Fruit fly (Drosophila melanogaster): Measurements from ENCODE around the gene CG5262.

The CG5262 gene

DNA sequence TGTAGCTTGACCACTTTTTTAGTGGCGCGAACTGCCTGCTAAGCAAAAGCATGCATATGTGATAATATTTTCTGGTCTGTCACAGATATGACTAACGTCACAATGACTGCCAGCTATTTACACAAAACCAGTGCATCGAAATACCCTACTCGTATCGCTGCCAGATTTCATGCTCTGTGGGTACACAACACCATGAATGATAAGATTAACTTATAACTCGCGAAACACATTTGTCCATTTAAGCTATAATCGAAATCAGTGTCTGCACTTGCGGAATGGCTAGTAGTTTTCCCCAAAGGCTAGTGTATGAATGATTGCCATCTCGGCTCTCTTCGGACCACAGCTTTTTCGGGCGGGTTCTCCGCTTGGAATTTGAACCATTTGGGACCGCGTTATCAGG lies 44.9 kb downstream of the CG5262 start:
- TF ChIP-seq brk (GFP tag; optimal IDR thresholded peaks at IDR 0.05) (no peak), CrebA (GFP tag; optimal IDR thresholded peaks at IDR 0.05; ENCODE audit: borderline replicate concordance) (no peak), usp (GFP tag; optimal IDR thresholded peaks at IDR 0.05) (no peak), OdsH (GFP tag; optimal IDR thresholded peaks at IDR 0.05) (no peak), N (GFP tag; optimal IDR thresholded peaks at IDR 0.05) (no peak), Abd-B (GFP tag; optimal IDR thresholded peaks at IDR 0.05) (no peak), sv (GFP tag; optimal IDR thresholded peaks at IDR 0.05) (no peak), Hr83 (GFP tag; optimal IDR thresholded peaks at IDR 0.05; ENCODE audit: poor library complexity, severe bottlenecking) (peak; percentile 26), rgr (GFP tag; optimal IDR thresholded peaks at IDR 0.05) (peak; percentile 16)

DNA sequence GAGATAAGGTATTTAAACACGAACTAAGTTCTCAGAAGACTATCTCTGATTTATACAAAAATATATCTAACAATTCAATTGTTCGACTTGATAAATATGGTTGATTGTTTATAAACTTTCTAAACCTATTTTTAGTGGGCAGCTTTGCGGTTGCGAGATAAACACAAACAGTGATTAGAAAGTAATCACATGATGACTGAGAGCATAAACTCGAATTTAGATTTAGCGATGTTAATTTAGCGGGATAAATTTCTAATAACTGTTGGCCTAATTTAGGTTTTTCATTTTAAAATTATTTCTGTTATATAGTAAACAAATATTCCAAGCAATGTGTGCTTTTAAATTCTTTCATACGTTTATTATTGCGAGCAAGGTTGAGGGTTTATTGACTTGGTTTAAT lies 45.3 kb downstream of the CG5262 start:
- TF ChIP-seq GATAd (GFP tag; optimal IDR thresholded peaks at IDR 0.05) (no peak), psq (GFP tag; optimal IDR thresholded peaks at IDR 0.05) (no peak), CrebA (GFP tag; optimal IDR thresholded peaks at IDR 0.05; ENCODE audit: borderline replicate concordance) (no peak), foxo (GFP tag; optimal IDR thresholded peaks at IDR 0.05) (no peak), Hr78 (GFP tag; optimal IDR thresholded peaks at IDR 0.05) (no peak), sv (GFP tag; optimal IDR thresholded peaks at IDR 0.05) (no peak), dmrt93B (GFP tag; optimal IDR thresholded peaks at IDR 0.05) (no peak), brk (GFP tag; optimal IDR thresholded peaks at IDR 0.05) (no peak), rgr (GFP tag; optimal IDR thresholded peaks at IDR 0.05) (no peak)

DNA sequence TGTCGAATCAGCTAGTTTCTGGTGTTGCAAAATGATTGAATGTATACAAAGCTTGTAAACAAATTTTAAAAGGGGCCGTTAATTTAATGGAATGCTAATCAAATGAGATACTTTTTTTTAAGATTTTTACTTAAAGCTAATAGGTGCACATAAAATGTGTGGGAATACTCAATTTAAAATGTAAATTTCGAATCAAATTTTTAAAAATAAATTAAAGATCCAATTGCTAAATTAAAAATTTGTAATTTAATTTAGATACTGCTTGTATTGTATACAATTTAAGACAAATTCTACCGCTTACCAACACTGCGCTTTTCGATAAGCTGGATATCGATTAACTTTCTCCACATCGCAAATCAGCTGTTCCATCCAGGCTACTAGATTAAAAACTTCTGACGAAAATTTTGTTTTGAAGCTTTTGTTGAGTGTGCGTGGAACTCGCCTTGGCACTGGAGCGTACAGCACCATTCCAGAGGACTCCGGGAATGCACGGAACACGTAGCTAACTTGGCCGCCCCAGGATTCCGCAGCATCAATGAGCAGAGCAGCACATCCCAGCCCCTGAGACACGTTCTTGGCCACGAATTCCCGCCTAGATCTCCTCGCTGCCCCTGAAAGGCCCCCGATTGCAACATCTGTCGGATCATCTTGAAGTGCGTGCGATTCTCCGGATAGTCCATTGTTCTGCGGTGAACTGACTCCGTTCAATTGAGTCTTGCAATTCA lies 46.0 kb downstream of the CG5262 start, which contains the start of the genes CG5498 and fbl:
Gene CG5498, minus strand, starts transcription at position 24 of the 725 bp plus-strand sequence.
Gene fbl, plus strand, starts transcription at position 344 of the 725 bp plus-strand sequence.
- no peak for TF ChIP-seq jim (GFP tag; optimal IDR thresholded peaks at IDR 0.05)
- TF ChIP-seq Rel (GFP tag; optimal IDR thresholded peaks at IDR 0.05), result no peak
- peak; percentile 57 for TF ChIP-seq Rel (tag; optimal IDR thresholded peaks at IDR 0.05)
- peak; percentile 38 for TF ChIP-seq CG9705 (GFP tag; optimal IDR thresholded peaks at IDR 0.05)
- no peak for TF ChIP-seq usp (GFP tag; optimal IDR thresholded peaks at IDR 0.05)
- TF ChIP-seq pan (optimal IDR thresholded peaks at IDR 0.05), result no peak
- TF ChIP-seq Myc (optimal IDR thresholded peaks at IDR 0.05), result no peak
- TF ChIP-seq rgr (GFP tag; optimal IDR thresholded peaks at IDR 0.05), result peak; percentile 86
- no peak for TF ChIP-seq Abd-B (GFP tag; optimal IDR thresholded peaks at IDR 0.05)
- peak; percentile 86 for TF ChIP-seq h (GFP tag; optimal IDR thresholded peaks at IDR 0.05)
- TF ChIP-seq ey (GFP tag; optimal IDR thresholded peaks at IDR 0.05), result peak; percentile 82
- no peak for TF ChIP-seq Mio (GFP tag; optimal IDR thresholded peaks at IDR 0.05)
- TF ChIP-seq sv (GFP tag; optimal IDR thresholded peaks at IDR 0.05), result peak; percentile 54
- peak; percentile 48 for TF ChIP-seq Hr83 (GFP tag; optimal IDR thresholded peaks at IDR 0.05; ENCODE audit: poor library complexity, severe bottlenecking)
- peak; percentile 85 for TF ChIP-seq OdsH (GFP tag; optimal IDR thresholded peaks at IDR 0.05)
- TF ChIP-seq dsf (GFP tag; optimal IDR thresholded peaks at IDR 0.05; ENCODE audit: borderline replicate concordance), result peak; percentile 75
- TF ChIP-seq tai (GFP tag; optimal IDR thresholded peaks at IDR 0.05), result no peak
- no peak for TF ChIP-seq dl (GFP tag; optimal IDR thresholded peaks at IDR 0.05; ENCODE audit: insufficient read depth in 1 of 2, partially characterized antibody in 2 of 2)
- peak; percentile 85 for TF ChIP-seq Hnf4 (GFP tag; optimal IDR thresholded peaks at IDR 0.05)
- TF ChIP-seq psq (GFP tag; optimal IDR thresholded peaks at IDR 0.05), result peak; percentile 77
- TF ChIP-seq HLH106 (tag; optimal IDR thresholded peaks at IDR 0.05), result peak; percentile 79
- no peak for TF ChIP-seq Hr78 (GFP tag; optimal IDR thresholded peaks at IDR 0.05)
- peak; percentile 79 for TF ChIP-seq Jra (GFP tag; optimal IDR thresholded peaks at IDR 0.05)
- peak; percentile 6 for TF ChIP-seq CG32264 (GFP tag; optimal IDR thresholded peaks at IDR 0.05)
- peak; percentile 60 for TF ChIP-seq GATAd (GFP tag; optimal IDR thresholded peaks at IDR 0.05)
- TF ChIP-seq woc (GFP tag; optimal IDR thresholded peaks at IDR 0.05), result peak; percentile 64
- TF ChIP-seq dmrt93B (GFP tag; optimal IDR thresholded peaks at IDR 0.05), result peak; percentile 44
- TF ChIP-seq Vsx2 (GFP tag; optimal IDR thresholded peaks at IDR 0.05; ENCODE audit: partially characterized antibody), result no peak
- TF ChIP-seq fru (GFP tag; optimal IDR thresholded peaks at IDR 0.05), result peak; percentile 81
- peak; percentile 91 for TF ChIP-seq brk (GFP tag; optimal IDR thresholded peaks at IDR 0.05)
- TF ChIP-seq lola (GFP tag; optimal IDR thresholded peaks at IDR 0.05), result no peak
- peak; percentile 81 for TF ChIP-seq br (GFP tag; optimal IDR thresholded peaks at IDR 0.05)
- TF ChIP-seq Dif (GFP tag; optimal IDR thresholded peaks at IDR 0.05; ENCODE audit: partially characterized antibody), result no peak
- peak; percentile 78 for TF ChIP-seq Sp1 (GFP tag; optimal IDR thresholded peaks at IDR 0.05)
- peak in 1 of 2 experiments; percentile 89 for TF ChIP-seq foxo (GFP tag; optimal IDR thresholded peaks at IDR 0.05)
- TF ChIP-seq N (GFP tag; optimal IDR thresholded peaks at IDR 0.05), result no peak
- TF ChIP-seq CrebA (GFP tag; optimal IDR thresholded peaks at IDR 0.05; ENCODE audit: borderline replicate concordance), result no peak
- no peak for TF ChIP-seq Dfd (GFP tag; optimal IDR thresholded peaks at IDR 0.05)
- peak; percentile 48 for TF ChIP-seq sage (GFP tag; optimal IDR thresholded peaks at IDR 0.05)

Measured in whole organism, wandering third instar larva.